Worm (Caenorhabditis elegans) whole organism, L4 larva: ENCODE data around the gene cpt-1.

ENCODE experiments used
- F10B5.3 ChIP-seq: sonication (generic microtip); optimal IDR thresholded peaks from 2 replicates; lab custom pipeline; 2016; ENCODE audit warnings: mild to moderate bottlenecking, missing genetic modification characterization, missing compliant biosample characterization
- F26F4.8 ChIP-seq: fragments of 200-800 bp; sonication (Bioruptor generic); conservative IDR thresholded peaks from 2 replicates; pipeline ENCODE4 v1.3.6; 2022; ENCODE audit warnings: missing genetic modification characterization, missing compliant biosample characterization
- R02D3.7 ChIP-seq: fragments of 150-350 bp; sonication (generic microtip); optimal IDR thresholded peaks from 3 replicates; lab custom pipeline; 2014; ENCODE audit warnings: missing biosample characterization, missing genetic modification characterization
- aha-1 ChIP-seq: fragments of 150-350 bp; peaks from one replicate; lab custom pipeline; 2014; ENCODE audit warnings: missing biosample characterization, missing genetic modification characterization
- ama-1 ChIP-seq: fragments of 150-350 bp; optimal IDR thresholded peaks from 2 replicates; lab custom pipeline; 2014; ENCODE audit warnings: inconsistent platforms, mixed read lengths
- attf-4 ChIP-seq: sonication (generic microtip); optimal IDR thresholded peaks from 3 replicates; lab custom pipeline; 2017; ENCODE audit warnings: missing biosample characterization, missing genetic modification characterization
- ceh-32 ChIP-seq: sonication (generic microtip); optimal IDR thresholded peaks from 2 replicates; lab custom pipeline; 2016; ENCODE audit warnings: mild to moderate bottlenecking, missing genetic modification characterization, missing compliant biosample characterization; ENCODE audit not compliant: poor library complexity
- ctbp-1 ChIP-seq: fragments of 200-800 bp; sonication (Bioruptor generic); IDR thresholded peaks from 2 replicates; pipeline ENCODE4 v1.3.6; 2022; ENCODE audit warnings: missing genetic modification reagents, missing genetic modification characterization, missing compliant biosample characterization
- daf-16 ChIP-seq, 3 experiments: sonication (generic microtip); optimal IDR thresholded peaks; 2 replicates each; lab custom pipeline; 2016 to 2017; ENCODE audit warnings: missing genetic modification characterization in 3 of 3, missing genetic modification reagents in 3 of 3, mild to moderate bottlenecking in 2 of 3, missing compliant biosample characterization in 2 of 3, missing biosample characterization in 1 of 3, moderate library complexity in 1 of 3
- daf-19 ChIP-seq: fragments of 200-800 bp; sonication (Bioruptor generic); conservative IDR thresholded peaks from 2 replicates; pipeline ENCODE4 v1.3.6; 2022; ENCODE audit warnings: missing genetic modification characterization, missing compliant biosample characterization
- dmd-6 ChIP-seq: fragments of 200-800 bp; sonication (Bioruptor generic); IDR thresholded peaks from 2 replicates; pipeline ENCODE4 v1.3.6; 2022; ENCODE audit warnings: missing genetic modification reagents, missing genetic modification characterization, missing compliant biosample characterization
- dve-1 ChIP-seq: sonication (generic microtip); optimal IDR thresholded peaks from 2 replicates; lab custom pipeline; 2017; ENCODE audit warnings: antibody characterized with exemption, mild to moderate bottlenecking, missing genetic modification characterization, missing compliant biosample characterization; ENCODE audit not compliant: insufficient read depth
- hlh-11 ChIP-seq: fragments of 200-800 bp; sonication (Bioruptor generic); optimal IDR thresholded peaks from 2 replicates; lab custom pipeline; 2018; ENCODE audit warnings: mild to moderate bottlenecking, missing genetic modification characterization, missing compliant biosample characterization
- hlh-30 ChIP-seq: sonication (generic microtip); optimal IDR thresholded peaks from 2 replicates; lab custom pipeline; 2017; ENCODE audit warnings: antibody characterized with exemption, mild to moderate bottlenecking, missing genetic modification characterization, missing compliant biosample characterization; ENCODE audit not compliant: insufficient read depth
- hmg-1.1 ChIP-seq: fragments of 200-800 bp; sonication (Bioruptor generic); IDR thresholded peaks from 2 replicates; pipeline ENCODE4 v1.3.6; 2022; ENCODE audit warnings: missing genetic modification reagents, missing genetic modification characterization, missing compliant biosample characterization
- lim-7 ChIP-seq: fragments of 200-800 bp; sonication (Bioruptor generic); IDR thresholded peaks from 2 replicates; pipeline ENCODE4 v1.3.6; 2022; ENCODE audit warnings: missing genetic modification characterization, missing compliant biosample characterization
- lin-1 ChIP-seq: fragments of 200-800 bp; sonication (Bioruptor generic); IDR thresholded peaks from 2 replicates; pipeline ENCODE4 v1.3.6; 2022; ENCODE audit warnings: missing genetic modification reagents, missing genetic modification characterization, missing compliant biosample characterization
- lin-38 ChIP-seq: fragments of 200-800 bp; sonication (Bioruptor generic); IDR thresholded peaks from 2 replicates; pipeline ENCODE4 v1.3.6; 2022; ENCODE audit warnings: missing genetic modification reagents, missing genetic modification characterization, missing compliant biosample characterization
- lin-39 ChIP-seq: fragments of 150-350 bp; optimal IDR thresholded peaks from 2 replicates; lab custom pipeline; 2014; ENCODE audit warnings: missing biosample characterization, missing genetic modification reagents, missing genetic modification characterization
- lir-3 ChIP-seq: sonication (generic microtip); optimal IDR thresholded peaks from 2 replicates; lab custom pipeline; 2016; ENCODE audit warnings: mild to moderate bottlenecking, missing genetic modification characterization, missing compliant biosample characterization
- mdl-1 ChIP-seq, 2 experiments: fragments of 150-350 bp in 1 of 2; sonication (generic microtip) in 1 of 2; optimal IDR thresholded peaks; 2 replicates each; lab custom pipeline; 2014 to 2017; ENCODE audit warnings: missing biosample characterization in 2 of 2, missing genetic modification characterization in 2 of 2
- mep-1 ChIP-seq: fragments of 150-350 bp; sonication (generic microtip); optimal IDR thresholded peaks from 3 replicates; lab custom pipeline; 2014; ENCODE audit warnings: missing biosample characterization, missing genetic modification characterization
- mxl-2 ChIP-seq: fragments of 200-800 bp; sonication (Bioruptor generic); conservative IDR thresholded peaks from 2 replicates; pipeline ENCODE4 v1.3.6; 2022; ENCODE audit warnings: missing genetic modification reagents, missing genetic modification characterization, missing compliant biosample characterization
- mxl-3 ChIP-seq: fragments of 200-800 bp; sonication (Bioruptor generic); optimal IDR thresholded peaks from 2 replicates; lab custom pipeline; 2018; ENCODE audit warnings: mild to moderate bottlenecking, missing genetic modification characterization, missing compliant biosample characterization
- nhr-10 ChIP-seq: fragments of 150-350 bp; optimal IDR thresholded peaks from 2 replicates; lab custom pipeline; 2014; ENCODE audit warnings: missing biosample characterization, missing genetic modification characterization
- nhr-111 ChIP-seq: fragments of 200-800 bp; sonication (Bioruptor generic); optimal IDR thresholded peaks from 2 replicates; lab custom pipeline; 2018; ENCODE audit warnings: mild to moderate bottlenecking, missing genetic modification characterization, missing compliant biosample characterization
- nhr-28 ChIP-seq: fragments of 150-350 bp; optimal IDR thresholded peaks from 2 replicates; lab custom pipeline; 2014; ENCODE audit warnings: missing biosample characterization, missing genetic modification characterization
- nhr-41 ChIP-seq: fragments of 200-800 bp; sonication (Bioruptor generic); IDR thresholded peaks from 2 replicates; pipeline ENCODE4 v1.3.6; 2022; ENCODE audit warnings: missing genetic modification reagents, missing genetic modification characterization, missing compliant biosample characterization
- nhr-76 ChIP-seq: fragments of 150-350 bp; optimal IDR thresholded peaks from 2 replicates; lab custom pipeline; 2014; ENCODE audit warnings: missing biosample characterization, missing genetic modification characterization
- php-3 ChIP-seq: fragments of 200-800 bp; sonication (Bioruptor generic); IDR thresholded peaks from 2 replicates; pipeline ENCODE4 v1.3.6; 2022; ENCODE audit warnings: missing genetic modification reagents, missing genetic modification characterization, missing compliant biosample characterization
- pqm-1 ChIP-seq: sonication (generic microtip); optimal IDR thresholded peaks from 2 replicates; lab custom pipeline; 2017; ENCODE audit warnings: missing biosample characterization, missing genetic modification characterization
- saeg-2 ChIP-seq: fragments of 200-800 bp; sonication (Bioruptor generic); IDR thresholded peaks from 2 replicates; pipeline ENCODE4 v1.3.6; 2022; ENCODE audit warnings: missing genetic modification reagents, missing genetic modification characterization, missing compliant biosample characterization
- skn-1 ChIP-seq: fragments of 150-350 bp; optimal IDR thresholded peaks from 2 replicates; lab custom pipeline; 2014; ENCODE audit warnings: missing biosample characterization, missing genetic modification characterization
- snpc-4 ChIP-seq: fragments of 150-350 bp; optimal IDR thresholded peaks from 2 replicates; lab custom pipeline; 2014; ENCODE audit warnings: missing biosample characterization, missing genetic modification characterization
- spr-1 ChIP-seq: sonication (generic microtip); optimal IDR thresholded peaks from 2 replicates; lab custom pipeline; 2016; ENCODE audit warnings: mild to moderate bottlenecking, missing genetic modification characterization, missing compliant biosample characterization
- spr-3 ChIP-seq: fragments of 200-800 bp; sonication (Bioruptor generic); optimal IDR thresholded peaks from 2 replicates; lab custom pipeline; 2018; ENCODE audit warnings: mild to moderate bottlenecking, missing genetic modification characterization, missing compliant biosample characterization
- tra-1 ChIP-seq: fragments of 200-800 bp; sonication (Bioruptor generic); IDR thresholded peaks from 2 replicates; pipeline ENCODE4 v1.3.6; 2022; ENCODE audit warnings: missing genetic modification reagents, missing genetic modification characterization, missing compliant biosample characterization
- zip-2 ChIP-seq: fragments of 150-350 bp; optimal IDR thresholded peaks from 2 replicates; lab custom pipeline; 2014; ENCODE audit warnings: missing biosample characterization, missing genetic modification characterization
- ztf-11 ChIP-seq: fragments of 150-350 bp; optimal IDR thresholded peaks from 2 replicates; lab custom pipeline; 2014; ENCODE audit warnings: missing biosample characterization, missing genetic modification characterization

cpt-1 gene

DNA sequence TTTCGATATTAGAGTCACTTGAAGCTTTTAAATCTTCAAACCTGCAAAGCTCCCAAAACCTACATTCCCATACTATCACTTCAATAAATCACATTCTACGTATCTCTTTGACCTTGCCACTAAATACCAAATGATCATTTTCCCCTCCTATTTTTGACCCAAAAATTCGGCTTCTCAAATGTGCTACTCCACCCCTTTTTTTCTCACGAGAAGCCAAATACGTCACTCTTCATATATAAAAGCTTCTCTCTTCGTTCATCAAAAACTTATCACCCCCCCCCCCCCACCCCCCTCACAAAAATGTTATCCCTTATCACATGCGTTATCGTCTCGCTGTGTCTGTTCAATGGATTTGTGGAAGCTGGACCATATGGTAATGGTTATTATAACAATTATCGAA is 30.5 kb upstream of the cpt-1 start, which contains the start of gene Y46G5A.38 (continued):
- no peak for TF ChIP-seq mdl-1 (tag; optimal IDR thresholded peaks at IDR 0.05; lab: Kevin White, UChicago)
- no peak for TF ChIP-seq saeg-2 (GFP tag; lab: Robert Waterston, UW)
- no peak for TF ChIP-seq spr-1
- TF ChIP-seq dve-1 (tag; lab: Kevin White, UChicago): no peak
- no peak for TF ChIP-seq aha-1

DNA sequence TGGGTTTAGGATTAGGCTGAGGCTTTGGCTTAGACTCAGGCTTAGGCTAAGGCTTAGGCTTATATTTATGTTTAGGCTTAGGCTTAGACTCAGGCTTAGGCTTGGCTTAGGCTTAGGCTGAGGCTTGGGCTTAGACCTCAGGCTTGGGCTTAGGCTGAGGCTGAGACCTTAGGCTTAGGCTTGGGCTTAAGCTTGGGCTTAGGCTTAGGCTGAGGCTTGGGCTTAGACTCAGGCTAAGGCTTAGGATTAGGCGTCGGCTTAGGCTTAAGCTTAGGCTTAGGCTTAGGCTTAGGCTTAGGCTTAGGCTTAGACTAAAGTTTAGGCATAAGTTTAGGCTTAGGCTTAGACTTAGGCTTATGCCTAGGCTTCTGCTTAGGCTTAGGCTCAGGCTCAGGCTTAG is 28.2 kb upstream of the cpt-1 start:
- TF ChIP-seq ztf-11 (tag; lab: Kevin White, UChicago) (no peak), ctbp-1 (GFP tag; lab: Robert Waterston, UW) (no peak), hmg-1.1 (0 out of 2 replicates have a peak, but pooled peaks have one; percentile 24), aha-1 (peak; percentile 77), F26F4.8 (GFP tag; lab: Robert Waterston, UW) (0 out of 2 replicates have a peak, but pooled peaks have one; percentile 39)

DNA sequence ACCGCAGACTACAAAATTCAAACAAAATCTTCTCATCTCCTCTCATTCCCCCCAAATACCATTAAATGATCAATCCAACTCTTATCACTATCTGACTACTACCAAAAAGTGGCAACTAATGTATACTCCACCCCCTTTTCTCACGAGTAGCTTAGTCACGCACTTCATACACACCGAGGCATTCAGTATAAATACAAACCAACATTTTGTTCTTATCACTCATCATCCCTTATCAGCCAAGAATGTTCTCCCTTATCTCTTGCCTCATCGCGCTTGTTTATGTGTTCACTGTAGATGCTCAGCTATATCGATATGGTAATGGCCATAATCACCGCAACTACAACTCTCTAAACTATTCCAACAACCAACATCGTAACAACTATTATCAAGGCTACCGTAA is 27.2 kb upstream of the cpt-1 start, which contains the start of gene Y46G5A.36:
Gene Y46G5A.36 (plus strand): TSS at position 243 of the 400 bp plus-strand sequence.
- TF ChIP-seq mxl-2 (GFP tag; lab: Robert Waterston, UW) (no peak), php-3 (GFP tag; lab: Robert Waterston, UW) (peak; percentile 54; the same call in 1 of the 2 replicates), skn-1 (tag; lab: Kevin White, UChicago) (no peak), spr-3 (GFP tag; lab: Kevin White, UChicago) (no peak), lim-7 (GFP tag; lab: Robert Waterston, UW) (no peak), snpc-4 (tag; lab: Kevin White, UChicago) (no peak), ama-1 (lab: Kevin White, UChicago) (no peak), dmd-6 (GFP tag; lab: Robert Waterston, UW) (peak; percentile 42), daf-19 (GFP tag; lab: Robert Waterston, UW) (no peak), mxl-3 (peak; percentile 59), nhr-28 (tag; lab: Kevin White, UChicago) (peak; percentile 77), mep-1 (tag; lab: Kevin White, UChicago) (no peak), pqm-1 (peak; percentile 82), nhr-41 (GFP tag; lab: Robert Waterston, UW) (no peak), hlh-30 (tag; lab: Kevin White, UChicago) (peak; percentile 75), daf-16 (GFP tag; optimal IDR thresholded peaks at IDR 0.05; lab: Kevin White, UChicago) (no peak), daf-16 (tag; optimal IDR thresholded peaks at IDR 0.05; lab: Kevin White, UChicago) (peak; percentile 89), R02D3.7 (tag; lab: Kevin White, UChicago) (no peak), lir-3 (tag; lab: Kevin White, UChicago) (no peak), nhr-10 (tag; lab: Kevin White, UChicago) (no peak), ceh-32 (tag; lab: Kevin White, UChicago) (no peak), ztf-11 (tag; lab: Kevin White, UChicago) (no peak), lin-38 (no peak), hlh-11 (peak; percentile 59), mdl-1 (tag; optimal IDR thresholded peaks at IDR 0.05; lab: Kevin White, UChicago) (peak in 1 of 2 experiments; percentile 34), attf-4 (tag; lab: Kevin White, UChicago) (no peak), lin-39 (tag; lab: Kevin White, UChicago) (no peak), zip-2 (tag; lab: Kevin White, UChicago) (no peak), nhr-111 (GFP tag; lab: Kevin White, UChicago) (no peak), nhr-76 (tag; lab: Kevin White, UChicago) (no peak), F10B5.3 (tag; lab: Kevin White, UChicago) (no peak), tra-1 (GFP tag; lab: Robert Waterston, UW) (no peak), lin-1 (GFP tag; lab: Robert Waterston, UW) (no peak), dve-1 (tag; lab: Kevin White, UChicago) (peak; percentile 87)
- TF ChIP-seq, all 104 proteins: peak for 10
